Fruit fly (Drosophila melanogaster) whole organism, adult: ENCODE data around the gene mthl5.

Experiments
- CG11617 ChIP-seq: fragments of 200-800 bp; sonication (Bioruptor generic); optimal IDR thresholded peaks from 2 replicates; lab custom pipeline; 2017; ENCODE audit warnings: mild to moderate bottlenecking, missing biosample characterization, missing genetic modification reagents, missing genetic modification characterization
- CG12768 ChIP-seq: fragments of 200-800 bp; sonication (Bioruptor generic); optimal IDR thresholded peaks from 2 replicates; lab custom pipeline; 2017; ENCODE audit warnings: missing biosample characterization, missing genetic modification characterization, mild to moderate bottlenecking, moderate library complexity, missing genetic modification reagents
- CG14711 ChIP-seq: fragments of 200-800 bp; sonication (Bioruptor generic); optimal IDR thresholded peaks from 2 replicates; lab custom pipeline; 2018; ENCODE audit warnings: missing biosample characterization, mild to moderate bottlenecking, missing genetic modification characterization, moderate library complexity
- CG1620 ChIP-seq: fragments of 200-800 bp; sonication (Bioruptor generic); optimal IDR thresholded peaks from 2 replicates; lab custom pipeline; 2016; ENCODE audit warnings: missing biosample characterization, missing genetic modification characterization
- CG33017 ChIP-seq: fragments of 200-800 bp; sonication (Bioruptor generic); optimal IDR thresholded peaks from 2 replicates; lab custom pipeline; 2018; ENCODE audit warnings: missing biosample characterization, mild to moderate bottlenecking, missing genetic modification characterization, moderate library complexity
- CG5204 ChIP-seq: fragments of 200-800 bp; sonication (Bioruptor generic); optimal IDR thresholded peaks from 2 replicates; lab custom pipeline; 2016; ENCODE audit warnings: missing biosample characterization, missing genetic modification characterization
- CG7045 ChIP-seq: fragments of 200-800 bp; sonication (Bioruptor generic); optimal IDR thresholded peaks from 2 replicates; lab custom pipeline; 2017; ENCODE audit warnings: missing biosample characterization, mild to moderate bottlenecking, missing genetic modification characterization
- Clk ChIP-seq: fragments of 200-800 bp; sonication (Bioruptor generic); optimal IDR thresholded peaks from 2 replicates; lab custom pipeline; 2017; ENCODE audit warnings: missing biosample characterization, missing genetic modification characterization
- Crg-1 ChIP-seq: fragments of 200-800 bp; sonication (Bioruptor generic); optimal IDR thresholded peaks from 2 replicates; lab custom pipeline; 2016; ENCODE audit warnings: missing biosample characterization, missing genetic modification characterization
- Hr96 ChIP-seq: fragments of 200-800 bp; sonication (Bioruptor generic); optimal IDR thresholded peaks from 2 replicates; lab custom pipeline; 2016; ENCODE audit warnings: missing biosample characterization, missing genetic modification characterization
- Mnt ChIP-seq: fragments of 200-800 bp; sonication (Bioruptor generic); optimal IDR thresholded peaks from 2 replicates; lab custom pipeline; 2016; ENCODE audit warnings: missing biosample characterization, mild to moderate bottlenecking, missing genetic modification characterization
- bab1 ChIP-seq: fragments of 200-800 bp; sonication (Bioruptor generic); optimal IDR thresholded peaks from 3 replicates; lab custom pipeline; 2019; ENCODE audit warnings: missing biosample characterization, mild to moderate bottlenecking, missing genetic modification characterization, moderate library complexity
- cic ChIP-seq: fragments of 200-800 bp; sonication (Bioruptor generic); optimal IDR thresholded peaks from 2 replicates; lab custom pipeline; 2017; ENCODE audit warnings: missing biosample characterization, mild to moderate bottlenecking, missing genetic modification characterization, moderate library complexity
- cnc ChIP-seq, 2 experiments: fragments of >200 bp; optimal IDR thresholded peaks; 2 replicates each; lab custom pipeline; 2017
- kay ChIP-seq: fragments of 200-800 bp; sonication (Bioruptor generic); peaks from one replicate; lab custom pipeline; 2016; ENCODE audit warnings: missing biosample characterization, missing genetic modification characterization, borderline replicate concordance
- ovo ChIP-seq: fragments of 200-800 bp; sonication (Bioruptor generic); optimal IDR thresholded peaks from 2 replicates; lab custom pipeline; 2016; ENCODE audit warnings: missing biosample characterization, missing genetic modification characterization
- pad ChIP-seq: fragments of 200-800 bp; sonication (Bioruptor generic); optimal IDR thresholded peaks from 3 replicates; lab custom pipeline; 2017; ENCODE audit warnings: missing biosample characterization, missing genetic modification characterization, mild to moderate bottlenecking, moderate library complexity, missing genetic modification reagents
- tj ChIP-seq: fragments of 200-800 bp; sonication (Bioruptor generic); optimal IDR thresholded peaks from 3 replicates; lab custom pipeline; 2017; ENCODE audit warnings: missing biosample characterization, mild to moderate bottlenecking, missing genetic modification characterization, moderate library complexity
- toe ChIP-seq: fragments of 200-800 bp; sonication (Bioruptor generic); optimal IDR thresholded peaks from 2 replicates; lab custom pipeline; 2016; ENCODE audit warnings: missing biosample characterization, missing genetic modification characterization

mthl5 gene

DNA sequence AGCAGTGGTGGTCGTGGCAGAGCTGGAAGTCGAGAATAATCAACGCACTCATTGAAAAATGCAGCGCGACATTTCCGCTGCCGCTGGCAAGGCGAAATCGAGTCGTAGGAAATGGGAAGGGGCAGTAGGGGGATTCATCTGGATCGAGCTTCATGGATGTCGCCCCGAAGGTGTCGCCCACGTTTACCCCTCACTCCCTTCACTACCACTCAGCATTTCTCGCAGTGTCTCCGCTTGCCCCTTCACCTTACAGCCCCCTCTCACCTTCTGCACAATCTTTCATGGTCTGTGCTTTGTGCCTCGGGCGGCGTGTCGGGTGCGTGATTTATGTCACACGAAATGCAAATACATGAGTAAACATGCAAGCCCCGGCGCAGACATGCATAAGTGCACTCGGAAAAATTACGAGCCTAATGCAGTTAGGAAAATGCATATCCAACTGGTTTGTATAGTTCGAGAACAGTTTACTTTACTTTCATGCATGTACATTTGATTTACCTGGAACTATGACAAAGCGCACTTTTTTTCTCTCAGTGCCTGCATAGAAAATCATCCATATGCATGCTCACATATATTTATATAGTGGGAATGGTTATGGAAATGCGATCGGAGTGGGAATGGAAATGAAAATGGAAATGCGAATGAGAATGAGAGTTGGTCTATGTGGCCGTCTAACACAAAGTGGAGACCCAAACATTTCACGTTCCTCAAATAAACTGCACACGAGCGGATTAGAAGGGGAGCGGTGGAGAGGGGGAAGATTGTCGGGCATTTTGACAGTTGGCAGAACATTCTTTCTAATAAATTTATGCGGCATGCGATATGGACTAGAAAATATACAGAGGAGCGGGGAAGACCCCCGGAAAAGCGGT lies 37.4 kb downstream of the mthl5 start:
- TF ChIP-seq cic (GFP tag; lab: Kevin White, UChicago) (no peak), pad (GFP tag; lab: Kevin White, UChicago) (no peak), ovo (GFP tag; lab: Kevin White, UChicago) (no peak), Mnt (GFP tag; lab: Kevin White, UChicago) (no peak), CG1620 (GFP tag; lab: Kevin White, UChicago) (no peak), CG5204 (peak; percentile 23), CG14711 (tag; lab: Kevin White, UChicago) (no peak), CG7045 (GFP tag; lab: Kevin White, UChicago) (peak; percentile 46), Clk (GFP tag; lab: Kevin White, UChicago) (no peak), tj (peak; percentile 8), toe (no peak), bab1 (peak; percentile 71), CG33017 (no peak), Hr96 (peak; percentile 5)

DNA sequence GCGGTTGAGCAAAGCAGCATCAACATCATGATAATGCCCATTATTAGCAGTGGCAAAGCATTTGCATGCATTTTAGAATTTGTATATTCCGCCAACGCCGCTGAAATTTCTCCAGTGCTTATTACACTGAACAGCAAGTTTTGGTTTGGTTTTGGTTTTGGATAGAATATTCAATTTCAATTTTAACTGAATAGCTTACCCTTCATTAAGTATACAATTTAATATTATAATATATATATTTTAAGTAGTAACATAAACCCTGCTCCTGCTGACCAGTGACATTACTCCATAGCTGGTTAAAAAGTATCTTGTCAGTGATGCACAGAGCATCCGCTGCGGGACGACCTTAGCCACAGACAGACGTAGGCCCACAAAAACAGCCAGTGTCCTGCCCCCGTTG lies 39.6 kb downstream of the mthl5 start:
- no peak for TF ChIP-seq Hr96
- no peak for TF ChIP-seq Crg-1
- TF ChIP-seq CG1620 (GFP tag; lab: Kevin White, UChicago), result no peak
- TF ChIP-seq ovo (GFP tag; lab: Kevin White, UChicago), result no peak
- TF ChIP-seq CG12768 (GFP tag; lab: Kevin White, UChicago), result no peak
- no peak for TF ChIP-seq kay
- TF ChIP-seq CG5204, result no peak
- TF ChIP-seq Mnt (GFP tag; lab: Kevin White, UChicago), result no peak
- no peak for TF ChIP-seq Clk (GFP tag; lab: Kevin White, UChicago)
- TF ChIP-seq bab1, result no peak
- TF ChIP-seq toe, result no peak
- no peak for TF ChIP-seq CG11617 (GFP tag; lab: Kevin White, UChicago)
- TF ChIP-seq tj, result no peak
- no peak for TF ChIP-seq CG7045 (GFP tag; lab: Kevin White, UChicago)
- no peak for TF ChIP-seq cnc (optimal IDR thresholded peaks at IDR 0.05; lab: Kevin White, UChicago)
